Fruit fly (Drosophila melanogaster) whole organism, embryonic: ENCODE data around the gene CG42751.

Experiments used
- Elba2 ChIP-seq: fragments of 200-800 bp; sonication (Bioruptor generic); optimal IDR thresholded peaks from 3 replicates; lab custom pipeline; 2016; ENCODE audit warnings: missing biosample characterization, missing genetic modification characterization
- chn ChIP-seq: fragments of 200-800 bp; sonication (Bioruptor generic); optimal IDR thresholded peaks from 2 replicates; lab custom pipeline; 2016; ENCODE audit warnings: missing biosample characterization, missing genetic modification characterization
- cwo ChIP-seq: fragments of 200-800 bp; sonication (Bioruptor generic); optimal IDR thresholded peaks from 3 replicates; lab custom pipeline; 2017; ENCODE audit warnings: missing biosample characterization, missing genetic modification characterization, mild to moderate bottlenecking, moderate library complexity, missing genetic modification reagents
- danr ChIP-seq: fragments of 200-800 bp; sonication (Bioruptor generic); IDR thresholded peaks from 2 replicates; pipeline ENCODE4 v1.3.6; 2022; ENCODE audit warnings: missing biosample characterization, missing genetic modification characterization

DNA sequence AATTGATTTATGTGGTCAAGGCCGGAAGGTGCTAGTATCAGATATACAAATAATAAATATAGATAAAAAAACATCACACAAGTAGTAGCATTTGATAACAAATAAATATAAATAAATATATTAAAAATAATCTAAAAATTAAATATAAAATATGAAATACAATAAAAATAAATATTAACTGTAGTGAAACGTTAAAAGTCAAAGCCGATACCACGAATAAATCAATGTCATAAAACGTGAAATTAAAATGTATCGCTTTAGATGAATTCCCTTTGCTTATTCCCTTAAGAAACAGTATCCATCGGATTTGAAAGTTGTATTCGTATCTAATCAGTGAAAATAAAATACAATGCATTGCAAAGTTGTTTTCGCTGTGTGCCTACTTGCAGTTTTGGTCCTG lies 18.9 kb upstream of the CG42751 start, which contains the start of gene CG45012:
- TF ChIP-seq cwo (GFP tag; lab: Kevin White, UChicago) (no peak), Elba2 (GFP tag; lab: Kevin White, UChicago) (no peak), danr (GFP tag; lab: Robert Waterston, UW) (no peak), chn (no peak)
